Worm (Caenorhabditis elegans) whole organism, L1 larva: ENCODE results near the gene Y51A2B.16.

Source experiments
- C16A3.4 ChIP-seq: fragments of 150-350 bp; optimal IDR thresholded peaks from 2 replicates; lab custom pipeline; 2014; ENCODE audit warnings: missing biosample characterization, missing genetic modification characterization
- C34B4.2 ChIP-seq: sonication (generic microtip); optimal IDR thresholded peaks from 2 replicates; lab custom pipeline; 2017; ENCODE audit warnings: mild to moderate bottlenecking, missing genetic modification characterization, missing compliant biosample characterization
- F16B12.6 ChIP-seq: fragments of 150-350 bp; optimal IDR thresholded peaks from 2 replicates; lab custom pipeline; 2014; ENCODE audit warnings: missing biosample characterization, missing genetic modification characterization
- Y116A8C.19 ChIP-seq: sonication (generic microtip); optimal IDR thresholded peaks from 2 replicates; lab custom pipeline; 2016; ENCODE audit warnings: missing compliant biosample characterization, missing genetic modification characterization, borderline replicate concordance
- ceh-63 ChIP-seq: fragments of 200-800 bp; sonication (Bioruptor generic); optimal IDR thresholded peaks from 2 replicates; lab custom pipeline; 2018; ENCODE audit warnings: mild to moderate bottlenecking, missing genetic modification characterization, missing compliant biosample characterization
- ceh-8 ChIP-seq: fragments of 200-800 bp; sonication (Bioruptor generic); optimal IDR thresholded peaks from 2 replicates; lab custom pipeline; 2018; ENCODE audit warnings: mild to moderate bottlenecking, missing genetic modification characterization, moderate library complexity, missing compliant biosample characterization
- ceh-90 ChIP-seq: sonication (generic microtip); optimal IDR thresholded peaks from 2 replicates; lab custom pipeline; 2016; ENCODE audit warnings: missing genetic modification characterization, missing compliant biosample characterization
- dpl-1 ChIP-seq, 3 experiments: fragments of 150-350 bp in 2 of 3; sonication (generic microtip) in 1 of 3; optimal IDR thresholded peaks; 2 replicates each; lab custom pipeline; 2014 to 2017; ENCODE audit warnings: missing biosample characterization in 3 of 3, missing genetic modification characterization in 3 of 3, missing genetic modification reagents in 3 of 3
- dsc-1 ChIP-seq: sonication (generic microtip); optimal IDR thresholded peaks from 2 replicates; lab custom pipeline; 2016; ENCODE audit warnings: mild to moderate bottlenecking, missing genetic modification characterization, missing compliant biosample characterization
- efl-1 ChIP-seq, 4 experiments: fragments of 150-350 bp; optimal IDR thresholded peaks in 3 of 4; peaks in 1 of 4; 1 replicate in 1 of 4; 2 replicates in 3 of 4; lab custom pipeline; 2014; ENCODE audit warnings: missing biosample characterization in 2 of 4, missing genetic modification characterization in 2 of 4, missing genetic modification reagents in 2 of 4
- egl-27 ChIP-seq, 2 experiments: fragments of 150-350 bp in 1 of 2; sonication (generic microtip); optimal IDR thresholded peaks; 3 replicates each; lab custom pipeline; 2017 to 2018; ENCODE audit warnings: missing biosample characterization in 2 of 2, missing genetic modification characterization in 2 of 2, missing genetic modification reagents in 2 of 2
- ets-5 ChIP-seq: fragments of 200-800 bp; sonication (Bioruptor generic); IDR thresholded peaks from 2 replicates; pipeline ENCODE4 v1.3.6; 2022; ENCODE audit warnings: missing genetic modification characterization, missing compliant biosample characterization
- fkh-8 ChIP-seq: sonication (generic microtip); optimal IDR thresholded peaks from 2 replicates; lab custom pipeline; 2016; ENCODE audit warnings: mild to moderate bottlenecking, missing genetic modification characterization, missing compliant biosample characterization
- hlh-17 ChIP-seq: fragments of 200-800 bp; sonication (Bioruptor generic); optimal IDR thresholded peaks from 2 replicates; lab custom pipeline; 2018; ENCODE audit warnings: missing genetic modification characterization, mild to moderate bottlenecking, missing compliant biosample characterization, moderate library complexity, borderline replicate concordance
- hlh-4 ChIP-seq: sonication (generic microtip); optimal IDR thresholded peaks from 2 replicates; lab custom pipeline; 2016; ENCODE audit warnings: mild to moderate bottlenecking, missing genetic modification characterization, missing compliant biosample characterization
- isw-1 ChIP-seq: fragments of 200-800 bp; sonication (Bioruptor generic); IDR thresholded peaks from 2 replicates; pipeline ENCODE4 v1.3.6; 2022; ENCODE audit warnings: missing genetic modification characterization, missing compliant biosample characterization
- lin-13 ChIP-seq: fragments of 150-350 bp; optimal IDR thresholded peaks from 2 replicates; lab custom pipeline; 2014; ENCODE audit warnings: missing biosample characterization, missing genetic modification reagents, missing genetic modification characterization
- lin-39 ChIP-seq: fragments of 150-350 bp; optimal IDR thresholded peaks from 2 replicates; lab custom pipeline; 2014; ENCODE audit warnings: missing biosample characterization, missing genetic modification reagents, missing genetic modification characterization
- mab-9 ChIP-seq: fragments of 200-800 bp; sonication (Bioruptor generic); IDR thresholded peaks from 2 replicates; pipeline ENCODE4 v1.3.6; 2022; ENCODE audit warnings: missing genetic modification reagents, missing genetic modification characterization, missing compliant biosample characterization
- nhr-12 ChIP-seq: sonication (generic microtip); optimal IDR thresholded peaks from 2 replicates; lab custom pipeline; 2017; ENCODE audit warnings: missing biosample characterization, missing genetic modification characterization
- nhr-19 ChIP-seq: fragments of 200-800 bp; sonication (Bioruptor generic); conservative IDR thresholded peaks from 2 replicates; pipeline ENCODE4 v1.3.6; 2022; ENCODE audit warnings: missing genetic modification characterization, missing compliant biosample characterization
- nhr-47 ChIP-seq: sonication (generic microtip); optimal IDR thresholded peaks from 2 replicates; lab custom pipeline; 2016; ENCODE audit warnings: mild to moderate bottlenecking, missing genetic modification characterization, moderate library complexity, missing compliant biosample characterization
- nhr-71 ChIP-seq: sonication (generic microtip); optimal IDR thresholded peaks from 2 replicates; lab custom pipeline; 2016; ENCODE audit warnings: mild to moderate bottlenecking, missing genetic modification characterization, moderate library complexity, missing compliant biosample characterization
- nhr-77 ChIP-seq: fragments of 150-350 bp; optimal IDR thresholded peaks from 2 replicates; lab custom pipeline; 2014; ENCODE audit warnings: missing biosample characterization, missing genetic modification characterization
- nhr-84 ChIP-seq: sonication (generic microtip); optimal IDR thresholded peaks from 2 replicates; lab custom pipeline; 2017; ENCODE audit warnings: missing biosample characterization, missing genetic modification characterization
- nhr-85 ChIP-seq: sonication (generic microtip); peaks from one replicate; lab custom pipeline; 2016; ENCODE audit warnings: missing genetic modification characterization, inconsistent platforms, missing compliant biosample characterization
- nhr-90 ChIP-seq: sonication (generic microtip); optimal IDR thresholded peaks from 2 replicates; lab custom pipeline; 2016; ENCODE audit warnings: mild to moderate bottlenecking, missing genetic modification characterization, missing compliant biosample characterization; ENCODE audit not compliant: poor library complexity
- pag-3 ChIP-seq: sonication (generic microtip); optimal IDR thresholded peaks from 2 replicates; lab custom pipeline; 2017; ENCODE audit warnings: missing genetic modification characterization, mild to moderate bottlenecking, missing compliant biosample characterization, antibody characterized with exemption, borderline replicate concordance; ENCODE audit not compliant: insufficient read depth
- pax-3 ChIP-seq: fragments of 200-800 bp; sonication (Bioruptor generic); optimal IDR thresholded peaks from 2 replicates; lab custom pipeline; 2018; ENCODE audit warnings: mild to moderate bottlenecking, missing genetic modification characterization, moderate library complexity, missing compliant biosample characterization
- sox-4 ChIP-seq: sonication (generic microtip); optimal IDR thresholded peaks from 2 replicates; lab custom pipeline; 2016; ENCODE audit warnings: missing genetic modification characterization, missing compliant biosample characterization
- tbx-2 ChIP-seq: sonication (generic microtip); optimal IDR thresholded peaks from 2 replicates; lab custom pipeline; 2016; ENCODE audit warnings: missing genetic modification characterization, missing compliant biosample characterization
- unc-30 ChIP-seq: sonication (generic microtip); optimal IDR thresholded peaks from 2 replicates; lab custom pipeline; 2017; ENCODE audit warnings: missing biosample characterization, missing genetic modification characterization
- unc-62 ChIP-seq: fragments of 150-350 bp; optimal IDR thresholded peaks from 2 replicates; lab custom pipeline; 2014; ENCODE audit warnings: missing biosample characterization, missing genetic modification reagents, missing genetic modification characterization
- unc-98 ChIP-seq: fragments of 200-800 bp; sonication (Bioruptor generic); IDR thresholded peaks from 2 replicates; pipeline ENCODE4 v1.3.6; 2022; ENCODE audit warnings: missing genetic modification characterization, missing compliant biosample characterization
- vab-15 ChIP-seq: sonication (generic microtip); optimal IDR thresholded peaks from 2 replicates; lab custom pipeline; 2017; ENCODE audit warnings: missing genotype, mild to moderate bottlenecking, missing genetic modification characterization, missing compliant biosample characterization
- xbp-1 ChIP-seq: sonication (generic microtip); optimal IDR thresholded peaks from 2 replicates; lab custom pipeline; 2016; ENCODE audit warnings: missing genetic modification characterization, missing compliant biosample characterization
- zag-1 ChIP-seq: fragments of 150-350 bp; optimal IDR thresholded peaks from 2 replicates; lab custom pipeline; 2014; ENCODE audit warnings: missing biosample characterization, missing genetic modification characterization
- ztf-11 ChIP-seq, 2 experiments: sonication (generic microtip); optimal IDR thresholded peaks; 2 replicates each; lab custom pipeline; 2016 to 2017; ENCODE audit warnings: missing genetic modification characterization in 2 of 2, missing biosample characterization in 1 of 2, missing compliant biosample characterization in 1 of 2
- ztf-4 ChIP-seq: fragments of 150-350 bp; optimal IDR thresholded peaks from 2 replicates; lab custom pipeline; 2014; ENCODE audit warnings: missing biosample characterization, missing genetic modification characterization

Gene Y51A2B.16

ce11 chrV:18394203-18394602 is 3.5 kb downstream of the Y51A2B.16 start, which contains the start of gene Y51A2B.6 (continued):
- no peak for TF ChIP-seq vab-15 (tag; lab: Kevin White, UChicago)

DNA sequence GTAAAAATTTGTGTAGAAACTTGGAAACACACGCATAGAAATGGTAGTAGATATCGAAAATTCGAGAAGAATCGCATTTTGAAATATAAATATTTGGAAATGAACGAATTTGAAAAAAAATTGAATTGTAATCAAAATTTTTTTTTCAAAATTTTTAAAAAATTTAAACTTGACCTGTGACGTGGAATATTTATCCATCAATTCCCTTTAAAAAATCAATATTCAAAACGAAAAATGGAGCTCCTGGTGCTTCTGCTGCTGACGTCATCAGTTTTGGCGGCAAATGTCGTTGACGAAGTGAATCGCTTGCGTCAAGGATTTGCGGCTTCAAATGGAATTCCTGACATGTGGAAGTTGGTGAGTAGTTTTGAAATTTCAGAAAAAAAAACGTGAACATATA is 8.7 kb downstream of the Y51A2B.16 start, which contains the start of the genes Y51A2B.4 and Y51A2B.5:
Y51A2B.4 (minus strand) TSS at position 101 of the 400 bp plus-strand sequence.
Y51A2B.5 (plus strand) TSS at position 232 of the 400 bp plus-strand sequence.
- TF ChIP-seq hlh-17 (no peak), tbx-2 (tag; lab: Kevin White, UChicago) (no peak), ceh-63 (GFP tag; lab: Kevin White, UChicago) (no peak), nhr-77 (tag; lab: Kevin White, UChicago) (no peak), unc-62 (GFP tag; lab: Kevin White, UChicago) (no peak), fkh-8 (no peak), dpl-1 (GFP tag; optimal IDR thresholded peaks at IDR 0.05; lab: Kevin White, UChicago) (no peak), dsc-1 (tag; lab: Kevin White, UChicago) (no peak), unc-98 (GFP tag; lab: Robert Waterston, UW) (no peak), pag-3 (tag; lab: Kevin White, UChicago) (no peak), C16A3.4 (tag; lab: Kevin White, UChicago) (no peak), sox-4 (tag; lab: Kevin White, UChicago) (no peak), ceh-8 (GFP tag; lab: Kevin White, UChicago) (no peak), unc-30 (tag; lab: Kevin White, UChicago) (no peak), nhr-47 (tag; lab: Kevin White, UChicago) (no peak), nhr-19 (GFP tag; lab: Robert Waterston, UW) (no peak), efl-1 (optimal IDR thresholded peaks at IDR 0.05; lab: Kevin White, UChicago) (no peak), efl-1 (GFP tag; optimal IDR thresholded peaks at IDR 0.05 in 1 of 2; lab: Kevin White, UChicago) (no peak), xbp-1 (tag; lab: Kevin White, UChicago) (no peak), mab-9 (GFP tag; lab: Robert Waterston, UW) (no peak)

DNA sequence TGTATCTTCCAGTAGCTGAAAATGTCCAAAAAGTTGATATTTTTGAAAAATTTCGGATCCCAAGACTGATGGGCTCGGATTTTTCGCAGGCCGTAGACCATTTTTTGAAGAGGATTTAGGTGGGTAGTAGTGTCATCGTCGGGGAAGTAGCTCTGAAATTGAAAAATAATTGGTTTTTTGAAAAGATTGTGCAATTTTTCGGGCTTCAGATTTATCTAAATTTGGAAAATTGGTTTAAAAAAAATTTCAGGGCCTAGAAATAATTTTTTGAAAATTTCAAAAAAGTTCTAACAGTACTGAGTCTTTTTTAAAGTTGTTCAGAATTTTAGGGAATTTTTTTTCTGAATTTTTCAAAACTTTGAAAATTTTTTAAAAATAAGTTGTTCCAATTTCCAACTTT is 15.1 kb downstream of the Y51A2B.16 start, which contains the start of gene nhr-288:
nhr-288 (minus strand) TSS at position 101 of the 400 bp plus-strand sequence.
- no peak for TF ChIP-seq ets-5 (GFP tag; lab: Robert Waterston, UW)
- no peak for TF ChIP-seq egl-27 (tag; optimal IDR thresholded peaks at IDR 0.05; lab: Kevin White, UChicago)
- TF ChIP-seq unc-62 (GFP tag; lab: Kevin White, UChicago) = no peak
- no peak for TF ChIP-seq fkh-8
- no peak for TF ChIP-seq C34B4.2 (tag; lab: Kevin White, UChicago)
- TF ChIP-seq nhr-85 (tag; lab: Kevin White, UChicago) = no peak
- no peak for TF ChIP-seq efl-1 (optimal IDR thresholded peaks at IDR 0.05; lab: Kevin White, UChicago)
- no peak for TF ChIP-seq efl-1 (GFP tag; optimal IDR thresholded peaks at IDR 0.05 in 1 of 2; lab: Kevin White, UChicago)
- no peak for TF ChIP-seq nhr-71 (tag; lab: Kevin White, UChicago)
- TF ChIP-seq nhr-84 (tag; lab: Kevin White, UChicago) = no peak
- TF ChIP-seq lin-13 (GFP tag; lab: Kevin White, UChicago) = no peak
- TF ChIP-seq lin-39 (tag; lab: Kevin White, UChicago) = no peak
- no peak for TF ChIP-seq nhr-90 (tag; lab: Kevin White, UChicago)
- TF ChIP-seq dpl-1 (GFP tag; optimal IDR thresholded peaks at IDR 0.05; lab: Kevin White, UChicago) = no peak
- TF ChIP-seq ceh-90 (tag; lab: Kevin White, UChicago) = no peak
- no peak for TF ChIP-seq ztf-11 (tag; optimal IDR thresholded peaks at IDR 0.05; lab: Kevin White, UChicago)

DNA sequence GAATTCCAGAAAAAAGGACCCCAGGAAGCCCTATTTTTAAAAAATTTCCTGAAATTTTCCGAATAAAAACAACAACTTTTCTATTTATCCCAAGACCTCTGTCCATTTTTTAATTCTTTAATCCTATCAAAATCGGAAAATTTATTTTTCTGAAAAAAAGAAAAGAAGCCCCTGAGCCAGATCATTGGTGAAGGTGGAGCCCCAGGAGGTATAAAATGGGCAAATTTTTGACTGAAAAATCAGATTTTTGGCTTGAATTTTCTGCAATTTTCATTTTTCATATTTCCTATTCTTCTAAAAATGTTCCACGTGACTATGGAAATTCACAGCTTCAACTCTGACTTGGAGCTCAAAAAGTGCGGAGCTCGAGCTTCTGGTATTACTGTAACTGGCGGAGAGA is 18.9 kb downstream of the Y51A2B.16 start, which contains the start of gene Y51A2B.8:
Y51A2B.8 (plus strand) TSS at position 301 of the 400 bp plus-strand sequence.
- TF ChIP-seq F16B12.6 (tag; lab: Kevin White, UChicago) = no peak
- TF ChIP-seq nhr-12 (tag; lab: Kevin White, UChicago) = no peak
- TF ChIP-seq pax-3 (tag; lab: Kevin White, UChicago) = no peak
- TF ChIP-seq unc-98 (GFP tag; lab: Robert Waterston, UW) = no peak
- TF ChIP-seq ztf-4 (tag; lab: Kevin White, UChicago) = no peak
- no peak for TF ChIP-seq lin-13 (GFP tag; lab: Kevin White, UChicago)
- no peak for TF ChIP-seq dpl-1 (GFP tag; optimal IDR thresholded peaks at IDR 0.05; lab: Kevin White, UChicago)
- no peak for TF ChIP-seq ceh-8 (GFP tag; lab: Kevin White, UChicago)
- no peak for TF ChIP-seq Y116A8C.19 (tag; lab: Kevin White, UChicago)
- TF ChIP-seq egl-27 (tag; optimal IDR thresholded peaks at IDR 0.05; lab: Kevin White, UChicago) = no peak
- no peak for TF ChIP-seq isw-1 (GFP tag; lab: Robert Waterston, UW)
- TF ChIP-seq zag-1 = no peak
- no peak for TF ChIP-seq hlh-4 (tag; lab: Kevin White, UChicago)
- no peak for TF ChIP-seq ceh-90 (tag; lab: Kevin White, UChicago)
